Worm (Caenorhabditis elegans): ENCODE measurements around the gene fbxa-88.

- TF ChIP-seq fkh-10 (GFP tag; optimal IDR thresholded peaks at IDR 0.05) (no peak), odd-2 (tag; optimal IDR thresholded peaks at IDR 0.05) (no peak), fkh-6 (tag; optimal IDR thresholded peaks at IDR 0.05) (no peak)
Observed at ce11 chrV:16115381-16115780, 27.5 kb downstream of the fbxa-88 start, which contains the start of gene str-25.
